Fruit fly (Drosophila melanogaster) S2 (cell line): ENCODE measurements around the gene CG6015.
A peak's percentile ranks its signal among the peaks of the same experiment; 100 is the strongest.

Experiments
- CG8478 ChIP-seq: fragments of >200 bp; optimal IDR thresholded peaks from 2 replicates; lab custom pipeline; 2018
- CTCF ChIP-seq, 2 experiments: fragments of >200 bp; optimal IDR thresholded peaks; 2 replicates each; lab custom pipeline; 2018

Gene CG6015

DNA sequence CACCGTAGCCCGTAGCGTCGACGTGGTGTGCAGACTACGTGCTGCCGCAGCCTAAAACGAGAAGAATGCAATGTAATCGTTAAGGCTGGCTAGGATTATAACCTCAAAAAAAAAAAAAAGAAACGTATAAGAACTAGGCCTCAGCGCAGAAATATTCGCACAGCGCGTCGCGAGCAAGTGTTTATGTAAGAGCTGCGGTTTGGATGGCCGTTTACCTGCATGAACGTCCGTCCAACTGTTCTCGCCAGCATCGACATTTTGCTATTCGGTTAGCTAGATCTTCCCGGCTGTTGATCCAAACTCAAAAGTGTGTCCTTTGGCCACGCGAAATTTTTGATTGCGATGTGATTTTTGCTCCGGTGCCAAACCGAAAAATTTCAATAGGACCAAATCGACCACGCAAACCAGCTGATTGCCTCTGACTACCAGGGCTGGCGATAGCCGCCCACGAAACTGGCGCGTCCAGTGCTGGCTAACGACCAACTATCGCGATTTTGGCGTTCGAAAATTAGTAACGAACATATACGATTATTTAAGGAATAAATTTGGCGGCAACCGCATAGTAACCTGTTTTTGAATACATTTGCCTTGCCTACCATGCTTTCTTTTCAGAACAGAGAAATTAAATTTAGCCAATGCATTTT, 15.2 kb downstream of the CG6015 start, which contains the start of gene Idh3b:
TSS of gene Idh3b (minus strand) at position 606 of the 644 bp plus-strand sequence.
- TF ChIP-seq CTCF (optimal IDR thresholded peaks at IDR 0.05; lab: Kevin White, UChicago) = peak; percentile 6 to 39
- no peak for TF ChIP-seq CG8478 (lab: Kevin White, UChicago)

DNA sequence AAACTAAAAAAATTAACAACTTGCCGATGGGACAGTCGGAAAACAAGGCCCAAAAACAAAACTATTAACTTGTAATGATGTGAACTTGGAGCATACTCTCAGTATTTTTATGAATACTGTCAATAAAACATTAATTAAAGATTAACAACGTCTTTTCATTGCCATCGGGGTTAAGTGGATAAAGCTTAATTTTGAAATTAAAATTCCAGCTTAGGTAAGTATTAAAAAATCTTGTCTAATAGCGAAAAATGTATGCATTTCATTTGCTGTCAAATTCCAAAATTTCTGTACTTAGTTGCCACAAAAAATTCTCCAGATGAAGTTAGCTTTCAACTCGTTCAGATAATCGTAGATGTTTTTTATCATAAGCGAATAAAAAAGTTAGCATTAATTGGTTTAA, 19.7 kb downstream of the CG6015 start, which contains the start of gene Theg:
TSS of gene Theg (plus strand) at position 301 of the 400 bp plus-strand sequence.
- TF ChIP-seq CTCF (optimal IDR thresholded peaks at IDR 0.05; lab: Kevin White, UChicago) = no peak
- no peak for TF ChIP-seq CG8478 (lab: Kevin White, UChicago)

DNA sequence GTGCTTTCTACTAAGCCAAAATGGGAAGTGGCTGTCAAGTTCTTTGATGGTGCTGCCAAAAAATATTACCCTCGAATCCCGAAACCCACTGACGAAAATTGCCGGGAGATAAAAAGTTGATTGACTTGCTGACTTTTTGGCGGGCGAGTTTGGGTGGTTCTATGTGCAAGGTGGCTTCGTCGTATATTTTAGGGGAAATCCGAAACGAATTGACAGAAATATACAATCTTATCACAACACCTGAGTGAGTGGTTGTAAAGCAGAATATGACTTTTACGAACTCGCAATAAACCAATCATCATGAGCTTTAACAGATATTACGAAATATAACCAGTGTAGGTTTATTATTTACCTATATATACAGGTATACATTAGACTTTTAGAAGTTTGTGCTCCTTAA, 30.6 kb downstream of the CG6015 start:
- TF ChIP-seq CTCF (optimal IDR thresholded peaks at IDR 0.05; lab: Kevin White, UChicago) = no peak

DNA sequence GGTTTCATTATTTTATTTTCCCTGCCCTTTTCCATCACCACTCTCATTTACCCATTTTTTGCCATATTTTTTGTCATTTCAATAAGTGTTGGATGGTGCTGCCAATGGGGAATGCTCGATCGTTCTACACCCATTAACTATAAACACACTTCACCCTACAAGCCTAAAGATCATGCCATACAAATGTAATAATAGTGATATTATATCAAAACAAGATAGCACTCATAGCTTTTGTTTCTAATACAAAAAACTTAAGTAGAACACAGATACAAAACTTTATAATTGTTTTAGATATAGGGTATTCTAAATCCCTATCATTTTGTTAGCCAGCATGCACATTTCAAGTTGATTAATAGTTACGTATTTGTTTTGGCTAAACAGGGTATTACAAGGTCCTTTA, 34.4 kb downstream of the CG6015 start:
- no peak for TF ChIP-seq CG8478 (lab: Kevin White, UChicago)
- TF ChIP-seq CTCF (optimal IDR thresholded peaks at IDR 0.05; lab: Kevin White, UChicago) = no peak

DNA sequence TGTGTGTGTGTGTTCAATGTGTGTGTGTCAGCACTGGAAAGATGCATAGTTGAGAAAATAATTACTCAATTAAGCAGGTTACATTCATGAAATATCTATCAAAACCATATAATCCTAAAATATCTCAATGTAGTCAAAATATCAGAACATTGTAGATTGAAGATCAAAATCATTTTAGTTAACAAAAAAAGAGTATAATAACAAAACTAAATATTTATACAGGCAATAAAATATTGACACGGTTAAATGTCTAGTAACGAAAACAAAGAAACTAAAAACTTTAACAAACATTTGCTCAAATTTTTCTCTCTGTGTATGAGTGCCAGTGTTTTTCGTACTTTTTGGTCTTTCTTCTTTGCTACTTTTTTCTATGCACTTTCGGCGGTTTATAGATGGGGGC, 35.2 kb downstream of the CG6015 start:
- TF ChIP-seq CG8478 (lab: Kevin White, UChicago) = no peak
- TF ChIP-seq CTCF (optimal IDR thresholded peaks at IDR 0.05; lab: Kevin White, UChicago) = no peak

DNA sequence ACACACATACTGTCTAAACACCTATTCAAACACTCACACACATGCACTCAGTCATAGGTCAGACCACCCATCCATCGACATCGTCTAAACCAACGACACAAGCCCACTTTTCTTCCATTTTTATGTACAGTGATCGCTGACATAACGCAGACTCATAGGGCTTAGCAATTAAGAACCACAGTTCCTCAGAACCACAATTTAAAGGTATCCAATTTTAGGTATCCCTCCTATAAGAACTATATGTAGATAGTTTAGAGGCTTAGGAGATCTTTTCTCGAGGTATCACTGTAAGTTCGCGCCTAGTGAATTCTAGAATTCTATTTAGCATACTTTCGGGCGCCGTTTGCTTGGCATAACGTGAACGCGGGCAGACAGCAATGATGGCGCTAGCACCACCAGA, 41.2 kb downstream of the CG6015 start:
- TF ChIP-seq CG8478 (lab: Kevin White, UChicago) = no peak
- TF ChIP-seq CTCF (optimal IDR thresholded peaks at IDR 0.05; lab: Kevin White, UChicago) = no peak

DNA sequence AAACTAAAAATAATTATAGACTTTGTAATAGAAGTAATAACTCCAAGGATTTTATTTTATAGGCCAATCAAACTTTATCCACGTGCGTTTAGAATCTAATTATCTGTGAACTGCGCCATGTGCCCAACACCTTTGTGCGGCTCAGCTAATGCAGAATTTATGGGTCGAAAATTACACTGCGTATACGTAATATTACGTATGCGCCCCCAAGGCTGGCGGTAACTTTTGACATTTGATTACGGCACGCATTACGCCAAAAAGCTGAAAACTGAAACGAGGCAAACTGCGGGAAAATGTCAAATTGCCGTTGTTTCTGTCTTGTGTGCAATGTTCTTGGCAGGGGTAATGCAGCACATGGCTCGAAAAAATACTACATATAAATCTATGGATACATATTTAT, 42.5 kb downstream of the CG6015 start:
- TF ChIP-seq CG8478 (lab: Kevin White, UChicago) (no peak), CTCF (optimal IDR thresholded peaks at IDR 0.05; lab: Kevin White, UChicago) (no peak)

DNA sequence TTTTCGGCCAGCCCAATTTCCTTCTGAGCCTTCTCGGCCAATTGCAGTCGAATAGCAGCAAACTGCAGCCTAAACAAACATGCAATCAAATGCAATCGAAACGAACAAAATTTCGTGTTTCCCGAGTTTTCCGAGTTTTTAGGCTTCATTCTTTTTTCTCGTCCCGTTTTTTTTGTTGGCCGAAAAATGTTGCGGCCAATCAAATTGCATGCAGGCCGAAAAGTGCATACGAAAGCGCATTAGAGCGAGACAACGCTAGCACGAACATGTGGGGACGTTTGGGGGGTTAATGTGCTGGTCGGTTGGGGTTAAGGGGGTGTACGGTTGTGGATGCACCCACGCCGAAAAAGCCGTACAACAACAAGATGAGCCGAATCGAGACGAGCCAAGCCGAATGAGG, 44.3 kb downstream of the CG6015 start:
- TF ChIP-seq CTCF (optimal IDR thresholded peaks at IDR 0.05; lab: Kevin White, UChicago) (no peak), CG8478 (lab: Kevin White, UChicago) (no peak)

DNA sequence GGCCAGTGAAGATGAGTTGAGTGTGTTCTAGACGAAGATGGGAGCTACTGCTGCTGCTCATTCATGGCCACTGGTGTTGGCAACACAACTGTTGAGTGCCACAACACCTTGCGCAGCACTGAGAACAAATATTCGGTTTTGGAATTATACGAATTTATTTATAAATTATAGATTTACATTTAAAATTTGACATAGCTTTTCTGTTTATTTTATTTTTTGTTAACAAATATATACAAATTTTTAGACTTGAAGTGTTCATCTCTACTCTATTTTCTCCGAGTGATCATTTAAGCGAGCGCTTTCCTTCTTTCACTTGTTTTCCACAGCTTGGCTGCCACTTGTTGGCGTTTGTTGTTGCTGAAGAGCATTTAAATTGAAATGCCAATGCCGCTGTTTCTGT, 46.5 kb downstream of the CG6015 start:
- TF ChIP-seq CG8478 (lab: Kevin White, UChicago) = no peak
- TF ChIP-seq CTCF (optimal IDR thresholded peaks at IDR 0.05; lab: Kevin White, UChicago) = no peak
